Fruit fly (Drosophila melanogaster): ENCODE results near the gene CG33170.

CG33170 gene

dm6 chr3L:22864254-22865060 lies at the start of gene CG33170:
CG33170 (plus strand) TSS chr3L:22864600.
- TF ChIP-seq EcR (GFP tag; optimal IDR thresholded peaks at IDR 0.05): no peak
- no peak for TF ChIP-seq CG8478 (optimal IDR thresholded peaks at IDR 0.05)
- no peak for TF ChIP-seq usp (GFP tag; optimal IDR thresholded peaks at IDR 0.05)
- no peak for TF ChIP-seq psq (optimal IDR thresholded peaks at IDR 0.05)
- TF ChIP-seq pan (optimal IDR thresholded peaks at IDR 0.05): no peak
- TF ChIP-seq Dll (optimal IDR thresholded peaks at IDR 0.05): no peak

dm6 chr3L:22820190-22820589 lies 44.2 kb upstream of the CG33170 start:
- TF ChIP-seq Dll (optimal IDR thresholded peaks at IDR 0.05) (no peak), psq (optimal IDR thresholded peaks at IDR 0.05) (no peak), pan (optimal IDR thresholded peaks at IDR 0.05) (no peak), usp (GFP tag; optimal IDR thresholded peaks at IDR 0.05) (no peak), EcR (GFP tag; optimal IDR thresholded peaks at IDR 0.05) (no peak), CG8478 (optimal IDR thresholded peaks at IDR 0.05) (no peak)

- no peak for TF ChIP-seq EcR (GFP tag; optimal IDR thresholded peaks at IDR 0.05)
- no peak for TF ChIP-seq usp (GFP tag; optimal IDR thresholded peaks at IDR 0.05)
- no peak for TF ChIP-seq CG8478 (optimal IDR thresholded peaks at IDR 0.05)
These were observed 43.0 kb upstream of the CG33170 start for dm6 chr3L:22821377-22821776.

- TF ChIP-seq usp (GFP tag; optimal IDR thresholded peaks at IDR 0.05) (no peak), CG8478 (optimal IDR thresholded peaks at IDR 0.05) (no peak), Dll (optimal IDR thresholded peaks at IDR 0.05) (peak; percentile 85), EcR (GFP tag; optimal IDR thresholded peaks at IDR 0.05) (peak in 1 of 2 experiments; percentile 24)
These were observed 41.7 kb upstream of the CG33170 start for dm6 chr3L:22822544-22823175.

dm6 chr3L:22823230-22823629 lies 41.2 kb upstream of the CG33170 start:
- TF ChIP-seq CG8478 (optimal IDR thresholded peaks at IDR 0.05) (no peak), pan (optimal IDR thresholded peaks at IDR 0.05) (no peak), psq (optimal IDR thresholded peaks at IDR 0.05) (no peak), Dll (optimal IDR thresholded peaks at IDR 0.05) (no peak), usp (GFP tag; optimal IDR thresholded peaks at IDR 0.05) (no peak), EcR (GFP tag; optimal IDR thresholded peaks at IDR 0.05) (no peak)

dm6 chr3L:22824668-22825192 lies 39.7 kb upstream of the CG33170 start:
- peak; percentile 98 for TF ChIP-seq Dll (optimal IDR thresholded peaks at IDR 0.05)
- TF ChIP-seq EcR (GFP tag; optimal IDR thresholded peaks at IDR 0.05): no peak
- no peak for TF ChIP-seq CG8478 (optimal IDR thresholded peaks at IDR 0.05)
- no peak for TF ChIP-seq psq (optimal IDR thresholded peaks at IDR 0.05)

dm6 chr3L:22826236-22826635 lies 38.2 kb upstream of the CG33170 start:
- TF ChIP-seq psq (optimal IDR thresholded peaks at IDR 0.05): no peak
- no peak for TF ChIP-seq usp (GFP tag; optimal IDR thresholded peaks at IDR 0.05)
- no peak for TF ChIP-seq EcR (GFP tag; optimal IDR thresholded peaks at IDR 0.05)
- TF ChIP-seq CG8478 (optimal IDR thresholded peaks at IDR 0.05): no peak

dm6 chr3L:22830132-22830697 lies 34.2 kb upstream of the CG33170 start:
- TF ChIP-seq pan (optimal IDR thresholded peaks at IDR 0.05): no peak
- TF ChIP-seq CG8478 (optimal IDR thresholded peaks at IDR 0.05): no peak

- TF ChIP-seq psq (optimal IDR thresholded peaks at IDR 0.05): no peak
- peak; percentile 99 for TF ChIP-seq Dll (optimal IDR thresholded peaks at IDR 0.05)
- TF ChIP-seq EcR (GFP tag; optimal IDR thresholded peaks at IDR 0.05): peak in 1 of 2 experiments; percentile 43
These were observed 29.0 kb upstream of the CG33170 start, which contains the start of gene jim for dm6 chr3L:22835144-22835964. jim (minus strand) TSS chr3L:22835194.

dm6 chr3L:22836768-22837167 lies 27.6 kb upstream of the CG33170 start, which contains the start of the genes CG11226 and CG45428:
CG11226 (plus strand) TSS chr3L:22837068.
CG45428 (minus strand) TSS chr3L:22837070.
- no peak for TF ChIP-seq pan (optimal IDR thresholded peaks at IDR 0.05)
- no peak for TF ChIP-seq EcR (GFP tag; optimal IDR thresholded peaks at IDR 0.05)
- TF ChIP-seq psq (optimal IDR thresholded peaks at IDR 0.05): no peak
- no peak for TF ChIP-seq usp (GFP tag; optimal IDR thresholded peaks at IDR 0.05)
- TF ChIP-seq Dll (optimal IDR thresholded peaks at IDR 0.05): no peak
- no peak for TF ChIP-seq CG8478 (optimal IDR thresholded peaks at IDR 0.05)

- no peak for TF ChIP-seq psq (optimal IDR thresholded peaks at IDR 0.05)
- peak in 1 of 2 experiments; percentile 34 for TF ChIP-seq EcR (GFP tag; optimal IDR thresholded peaks at IDR 0.05)
These were observed 26.5 kb upstream of the CG33170 start for dm6 chr3L:22837651-22838614.

Data from whole organism.